Fruit fly (Drosophila melanogaster): ENCODE measurements around the gene COX7A.

The COX7A gene

dm6 chr3R:8333768-8334470 is 6.9 kb downstream of the COX7A start, which contains the start of gene Poxm (continued):
- TF ChIP-seq crc (GFP tag; optimal IDR thresholded peaks at IDR 0.05) (no peak), onecut (GFP tag; IDR thresholded peaks at IDR 0.05) (peak; percentile 74), CoRest (tag; optimal IDR thresholded peaks at IDR 0.05) (peak; percentile 97), CG17385 (GFP tag; optimal IDR thresholded peaks at IDR 0.05) (peak; percentile 82), ems (GFP tag; optimal IDR thresholded peaks at IDR 0.05) (peak; percentile 69), usp (GFP tag; optimal IDR thresholded peaks at IDR 0.05) (no peak), zfh2 (GFP tag; optimal IDR thresholded peaks at IDR 0.05) (peak; percentile 43), bowl (GFP tag; IDR thresholded peaks at IDR 0.05) (no peak), Nf-YB (GFP tag; optimal IDR thresholded peaks at IDR 0.05) (peak; percentile 94), D19B (GFP tag; optimal IDR thresholded peaks at IDR 0.05) (peak; percentile 65), CG13894 (tag; optimal IDR thresholded peaks at IDR 0.05) (no peak), lbe (GFP tag; optimal IDR thresholded peaks at IDR 0.05) (peak; percentile 80), CG33557 (GFP tag; optimal IDR thresholded peaks at IDR 0.05) (peak; percentile 88), run (tag; optimal IDR thresholded peaks at IDR 0.05) (peak; percentile 77), BEAF-32 (GFP tag; optimal IDR thresholded peaks at IDR 0.05) (peak; percentile 5), stwl (tag; optimal IDR thresholded peaks at IDR 0.05) (no peak), CG17186 (GFP tag; optimal IDR thresholded peaks at IDR 0.05) (peak; percentile 49), HLHmδ (GFP tag; optimal IDR thresholded peaks at IDR 0.05) (no peak), tna (GFP tag; IDR thresholded peaks at IDR 0.05; ENCODE audit: partially characterized antibody) (no peak), C15 (GFP tag; IDR thresholded peaks at IDR 0.05) (no peak), D19A (tag; optimal IDR thresholded peaks at IDR 0.05) (peak; percentile 89), NC2α (GFP tag; optimal IDR thresholded peaks at IDR 0.05) (no peak), otp (GFP tag; IDR thresholded peaks at IDR 0.05) (no peak), Max (GFP tag; optimal IDR thresholded peaks at IDR 0.05) (peak; percentile 78), Neu2 (GFP tag; optimal IDR thresholded peaks at IDR 0.05; ENCODE audit: borderline replicate concordance) (no peak), CG17361 (GFP tag; IDR thresholded peaks at IDR 0.05) (peak; percentile 99), eve (GFP tag; optimal IDR thresholded peaks at IDR 0.05) (no peak), CG34422 (GFP tag; IDR thresholded peaks at IDR 0.05) (peak; percentile 89), Xbp1 (GFP tag; optimal IDR thresholded peaks at IDR 0.05) (peak; percentile 92), lab (GFP tag; optimal IDR thresholded peaks at IDR 0.05) (peak; percentile 77), CG3726 (GFP tag; IDR thresholded peaks at IDR 0.05) (peak; percentile 75; the same call in 2 of the 3 replicates), Sin3A (optimal IDR thresholded peaks at IDR 0.05) (no peak), gro (GFP tag; optimal IDR thresholded peaks at IDR 0.05) (no peak), caup (GFP tag; optimal IDR thresholded peaks at IDR 0.05; ENCODE audit: severe bottlenecking) (peak; percentile 74), TFAM (GFP tag; optimal IDR thresholded peaks at IDR 0.05) (peak; percentile 59), CG2875 (GFP tag; optimal IDR thresholded peaks at IDR 0.05) (peak; percentile 85), CG18011 (GFP tag; optimal IDR thresholded peaks at IDR 0.05) (no peak), gem (tag; optimal IDR thresholded peaks at IDR 0.05) (peak; percentile 97), CG1529 (GFP tag; optimal IDR thresholded peaks at IDR 0.05) (peak; percentile 90), B-H1 (GFP tag; IDR thresholded peaks at IDR 0.05) (peak; percentile 81; the same call in 2 of the 3 replicates), Xrp1 (GFP tag; IDR thresholded peaks at IDR 0.05) (peak; percentile 91), Taf1 (GFP tag; IDR thresholded peaks at IDR 0.05) (peak; percentile 49; the same call in 1 of the 2 replicates), Trl (optimal IDR thresholded peaks at IDR 0.05) (peak; percentile 47 to 78), Trl (GFP tag; optimal IDR thresholded peaks at IDR 0.05) (peak; percentile 58), en (GFP tag; optimal IDR thresholded peaks at IDR 0.05) (no peak), Side (GFP tag; optimal IDR thresholded peaks at IDR 0.05) (peak; percentile 54), fru (optimal IDR thresholded peaks at IDR 0.05) (no peak), Camta (GFP tag; optimal IDR thresholded peaks at IDR 0.05) (peak; percentile 66), CG32532 (GFP tag; IDR thresholded peaks at IDR 0.05) (peak; percentile 66), CG17912 (GFP tag; optimal IDR thresholded peaks at IDR 0.05) (no peak), CG4404 (GFP tag; IDR thresholded peaks at IDR 0.05) (peak; percentile 96)
